Fruit fly (Drosophila melanogaster): ENCODE measurements around the gene CG17917.
A peak's percentile ranks its signal among the peaks of the same experiment; 100 is the strongest.

Gene CG17917

dm6 chr3R:6382733-6383465 lies 41.1 kb downstream of the CG17917 start, which contains the start of gene gzl (continued):
- TF ChIP-seq CG33213 (GFP tag; optimal IDR thresholded peaks at IDR 0.05) (no peak), pho (GFP tag; optimal IDR thresholded peaks at IDR 0.05) (peak; percentile 9), D19B (GFP tag; optimal IDR thresholded peaks at IDR 0.05) (no peak), Med (GFP tag) (peak; percentile 87), phol (tag; optimal IDR thresholded peaks at IDR 0.05) (peak; percentile 20), Scr (GFP tag; IDR thresholded peaks at IDR 0.05; ENCODE audit: partially characterized antibody) (peak; percentile 97), Aef1 (GFP tag; IDR thresholded peaks at IDR 0.05) (peak; percentile 31; the same call in 1 of the 3 replicates), CG10543 (GFP tag; optimal IDR thresholded peaks at IDR 0.05) (peak; percentile 21), CHES-1-like (GFP tag; optimal IDR thresholded peaks at IDR 0.05) (peak; percentile 42), Dref (GFP tag; IDR thresholded peaks at IDR 0.05) (peak; percentile 97), knrl (GFP tag; IDR thresholded peaks at IDR 0.05; ENCODE audit: partially characterized antibody) (peak; percentile 96), BEAF-32 (GFP tag; optimal IDR thresholded peaks at IDR 0.05) (peak; percentile 95), Dfd (GFP tag; optimal IDR thresholded peaks at IDR 0.05) (no peak), CG2678 (tag; optimal IDR thresholded peaks at IDR 0.05) (no peak), shn (GFP tag; optimal IDR thresholded peaks at IDR 0.05) (no peak), CG2712 (tag; optimal IDR thresholded peaks at IDR 0.05) (peak; percentile 15), lilli (GFP tag; optimal IDR thresholded peaks at IDR 0.05) (peak; percentile 23)

- TF ChIP-seq CG8478 (optimal IDR thresholded peaks at IDR 0.05) (peak; percentile 48), CG2678 (tag; optimal IDR thresholded peaks at IDR 0.05) (no peak), CG13287 (GFP tag; IDR thresholded peaks at IDR 0.05; ENCODE audit: partially characterized antibody) (no peak), CG1832 (GFP tag; optimal IDR thresholded peaks at IDR 0.05) (no peak), cwo (GFP tag; optimal IDR thresholded peaks at IDR 0.05) (no peak), Adf1 (GFP tag; IDR thresholded peaks at IDR 0.05) (0 out of 2 replicates have a peak, but pooled peaks have one; percentile 1), CG4617 (GFP tag; optimal IDR thresholded peaks at IDR 0.05; ENCODE audit: borderline replicate concordance) (no peak), Dek (tag; optimal IDR thresholded peaks at IDR 0.05) (no peak), C15 (GFP tag; IDR thresholded peaks at IDR 0.05) (no peak), tin (GFP tag; optimal IDR thresholded peaks at IDR 0.05) (no peak), Opbp (GFP tag; IDR thresholded peaks at IDR 0.05; ENCODE audit: partially characterized antibody) (0 out of 3 replicates have a peak, but pooled peaks have one; percentile 41), sisA (GFP tag; IDR thresholded peaks at IDR 0.05) (no peak), nau (GFP tag; optimal IDR thresholded peaks at IDR 0.05) (no peak), YL-1 (GFP tag; optimal IDR thresholded peaks at IDR 0.05) (no peak), cg (GFP tag; optimal IDR thresholded peaks at IDR 0.05) (peak; percentile 86), nerfin-1 (tag; optimal IDR thresholded peaks at IDR 0.05) (peak; percentile 20), mirr (GFP tag; optimal IDR thresholded peaks at IDR 0.05) (peak; percentile 41), Xrp1 (GFP tag; IDR thresholded peaks at IDR 0.05) (no peak), CG11695 (GFP tag; IDR thresholded peaks at IDR 0.05) (no peak), CG15479 (GFP tag; optimal IDR thresholded peaks at IDR 0.05) (peak; percentile 11), chinmo (GFP tag; IDR thresholded peaks at IDR 0.05; ENCODE audit: partially characterized antibody) (peak; percentile 72; the same call in 1 of the 4 replicates), CG2129 (GFP tag; IDR thresholded peaks at IDR 0.05; ENCODE audit: partially characterized antibody) (no peak), sr (GFP tag; IDR thresholded peaks at IDR 0.05) (peak; percentile 47; the same call in 1 of the 3 replicates), sug (tag; optimal IDR thresholded peaks at IDR 0.05) (peak; percentile 13), CG6791 (GFP tag; IDR thresholded peaks at IDR 0.05; ENCODE audit: partially characterized antibody) (no peak), CG8281 (tag; optimal IDR thresholded peaks at IDR 0.05) (no peak), bbx (GFP tag; IDR thresholded peaks at IDR 0.05; ENCODE audit: partially characterized antibody) (0 out of 2 replicates have a peak, but pooled peaks have one; percentile 32), Drgx (GFP tag; IDR thresholded peaks at IDR 0.05) (no peak), da (GFP tag; optimal IDR thresholded peaks at IDR 0.05) (no peak), ftz-f1 (GFP tag; optimal IDR thresholded peaks at IDR 0.05) (peak; percentile 89), CG30020 (tag; optimal IDR thresholded peaks at IDR 0.05) (no peak)
Observed at dm6 chr3R:6383466-6383769, 41.6 kb downstream of the CG17917 start.
